Worm (Caenorhabditis elegans) whole organism, L1 larva: ENCODE results near the gene F56H9.2.

Experiments used
- blmp-1 ChIP-seq: fragments of 150-350 bp; optimal IDR thresholded peaks from 2 replicates; lab custom pipeline; 2014; ENCODE audit warnings: missing biosample characterization, missing genetic modification characterization
- ceh-8 ChIP-seq: fragments of 200-800 bp; sonication (Bioruptor generic); optimal IDR thresholded peaks from 2 replicates; lab custom pipeline; 2018; ENCODE audit warnings: mild to moderate bottlenecking, missing genetic modification characterization, moderate library complexity, missing compliant biosample characterization
- dsc-1 ChIP-seq: sonication (generic microtip); optimal IDR thresholded peaks from 2 replicates; lab custom pipeline; 2016; ENCODE audit warnings: mild to moderate bottlenecking, missing genetic modification characterization, missing compliant biosample characterization
- efl-3 ChIP-seq: fragments of 200-800 bp; sonication (Bioruptor generic); optimal IDR thresholded peaks from 2 replicates; lab custom pipeline; 2018; ENCODE audit warnings: mild to moderate bottlenecking, missing genetic modification characterization, missing compliant biosample characterization
- fkh-10 ChIP-seq: sonication (generic microtip); optimal IDR thresholded peaks from 2 replicates; lab custom pipeline; 2017; ENCODE audit warnings: missing biosample characterization, missing genetic modification reagents, missing genetic modification characterization
- fkh-4 ChIP-seq: sonication (generic microtip); optimal IDR thresholded peaks from 2 replicates; lab custom pipeline; 2016; ENCODE audit warnings: missing compliant biosample characterization, missing genetic modification characterization, borderline replicate concordance
- fos-1 ChIP-seq: fragments of 150-350 bp; optimal IDR thresholded peaks from 2 replicates; lab custom pipeline; 2014; ENCODE audit warnings: missing biosample characterization, missing genetic modification characterization
- lin-13 ChIP-seq: fragments of 150-350 bp; optimal IDR thresholded peaks from 2 replicates; lab custom pipeline; 2014; ENCODE audit warnings: missing biosample characterization, missing genetic modification reagents, missing genetic modification characterization
- lin-14 ChIP-seq: fragments of 200-800 bp; sonication (Bioruptor generic); optimal IDR thresholded peaks from 2 replicates; lab custom pipeline; 2018; ENCODE audit warnings: mild to moderate bottlenecking, missing genetic modification characterization, moderate library complexity, missing compliant biosample characterization
- nhr-19 ChIP-seq: fragments of 200-800 bp; sonication (Bioruptor generic); conservative IDR thresholded peaks from 2 replicates; pipeline ENCODE4 v1.3.6; 2022; ENCODE audit warnings: missing genetic modification characterization, missing compliant biosample characterization
- nhr-20 ChIP-seq: sonication (generic microtip); optimal IDR thresholded peaks from 2 replicates; lab custom pipeline; 2016; ENCODE audit warnings: mild to moderate bottlenecking, missing genetic modification characterization, missing compliant biosample characterization
- nhr-237 ChIP-seq: fragments of 150-350 bp; optimal IDR thresholded peaks from 2 replicates; lab custom pipeline; 2014; ENCODE audit warnings: missing biosample characterization, missing genetic modification characterization
- nhr-84 ChIP-seq: sonication (generic microtip); optimal IDR thresholded peaks from 2 replicates; lab custom pipeline; 2017; ENCODE audit warnings: missing biosample characterization, missing genetic modification characterization
- nhr-90 ChIP-seq: sonication (generic microtip); optimal IDR thresholded peaks from 2 replicates; lab custom pipeline; 2016; ENCODE audit warnings: mild to moderate bottlenecking, missing genetic modification characterization, missing compliant biosample characterization; ENCODE audit not compliant: poor library complexity
- pqm-1 ChIP-seq: sonication (generic microtip); optimal IDR thresholded peaks from 3 replicates; lab custom pipeline; 2017; ENCODE audit warnings: missing biosample characterization, missing genetic modification characterization
- sptf-1 ChIP-seq: fragments of 150-350 bp; optimal IDR thresholded peaks from 2 replicates; lab custom pipeline; 2014; ENCODE audit warnings: missing biosample characterization, missing genetic modification characterization
- unc-30 ChIP-seq: sonication (generic microtip); optimal IDR thresholded peaks from 2 replicates; lab custom pipeline; 2017; ENCODE audit warnings: missing biosample characterization, missing genetic modification characterization
- unc-62 ChIP-seq: fragments of 150-350 bp; optimal IDR thresholded peaks from 2 replicates; lab custom pipeline; 2014; ENCODE audit warnings: missing biosample characterization, missing genetic modification reagents, missing genetic modification characterization
- zip-4 ChIP-seq: fragments of 200-800 bp; sonication (Bioruptor generic); optimal IDR thresholded peaks from 2 replicates; lab custom pipeline; 2018; ENCODE audit warnings: mild to moderate bottlenecking, missing genetic modification characterization, moderate library complexity, missing compliant biosample characterization

Gene F56H9.2

DNA sequence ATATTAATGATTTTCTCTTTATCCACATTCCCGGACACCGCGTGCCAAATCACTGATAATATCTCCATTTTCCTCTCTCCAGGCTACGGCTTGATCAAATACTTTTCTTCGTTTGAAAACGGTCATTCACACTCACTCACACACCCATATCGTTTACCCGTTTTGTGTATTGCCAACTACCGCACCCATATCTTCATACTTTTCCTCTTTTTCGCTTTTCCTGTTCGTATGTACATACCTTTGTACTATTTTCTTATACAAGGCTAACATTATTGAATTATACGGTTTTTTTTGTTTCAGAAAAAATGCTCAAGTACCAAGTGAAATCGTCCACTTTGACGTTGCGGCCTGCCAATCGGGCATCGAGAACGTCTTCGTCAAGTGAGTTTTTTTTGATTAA, 30.5 kb downstream of the F56H9.2 start, which contains the start of gene W05B10.4:
TSS of gene W05B10.4 (plus strand) at position 301 of the 400 bp plus-strand sequence.
- TF ChIP-seq fkh-10 (GFP tag; lab: Kevin White, UChicago) (no peak), blmp-1 (peak; percentile 5)

- TF ChIP-seq lin-13 (GFP tag; lab: Kevin White, UChicago): no peak
- TF ChIP-seq zip-4: no peak
- no peak for TF ChIP-seq nhr-237 (tag; lab: Kevin White, UChicago)
- no peak for TF ChIP-seq fkh-10 (GFP tag; lab: Kevin White, UChicago)
- TF ChIP-seq fkh-4 (tag; lab: Kevin White, UChicago): no peak
- no peak for TF ChIP-seq unc-30 (tag; lab: Kevin White, UChicago)
These were observed 33.1 kb downstream of the F56H9.2 start, which contains the start of gene srx-116 for ce11 chrV:12670607-12671006. Gene srx-116, plus strand, starts transcription at chrV:12670907.

DNA sequence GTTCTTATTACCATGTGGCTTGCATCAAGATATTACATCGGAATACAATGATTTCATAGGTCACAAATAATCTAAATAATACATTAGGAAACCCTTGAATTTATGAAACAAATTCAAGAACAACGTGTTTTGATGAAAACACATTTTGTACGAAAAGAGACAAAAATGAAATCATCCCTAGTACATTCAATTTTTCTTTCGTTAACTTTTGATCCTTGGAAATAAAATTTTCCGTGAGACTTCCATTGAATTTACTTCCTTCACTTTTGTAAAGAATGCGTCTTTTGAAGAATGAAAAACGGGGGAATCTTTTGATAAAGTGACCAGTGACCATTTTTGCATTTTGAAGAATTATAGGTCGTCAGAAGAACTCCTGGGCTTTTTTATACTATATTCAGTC, 36.3 kb downstream of the F56H9.2 start:
- TF ChIP-seq lin-14 (GFP tag; lab: Kevin White, UChicago): peak; percentile 2
- TF ChIP-seq fkh-10 (GFP tag; lab: Kevin White, UChicago): peak; percentile 83
- no peak for TF ChIP-seq unc-62
- no peak for TF ChIP-seq unc-30 (tag; lab: Kevin White, UChicago)

DNA sequence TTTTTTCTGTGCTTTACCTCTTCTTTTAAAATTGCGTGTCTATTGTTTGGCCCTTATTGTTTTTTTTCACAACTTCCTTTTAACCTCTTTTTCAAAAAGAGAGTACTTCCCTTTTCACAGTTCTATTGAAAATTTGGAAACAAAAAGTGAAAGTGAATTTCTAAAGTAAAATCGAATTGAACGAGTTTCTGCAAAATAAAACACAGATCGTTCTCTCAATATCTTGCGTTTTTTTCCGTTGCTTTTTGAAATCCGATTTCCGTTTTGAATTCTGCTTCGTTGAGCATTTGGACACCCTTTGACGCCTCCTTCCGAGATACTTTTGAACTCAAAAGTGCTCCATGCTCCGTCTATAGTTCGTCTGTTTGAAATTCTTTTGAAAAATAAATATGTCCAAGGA, 38.8 kb downstream of the F56H9.2 start:
- TF ChIP-seq lin-14 (GFP tag; lab: Kevin White, UChicago) (peak; percentile 26), pqm-1 (tag; lab: Kevin White, UChicago) (no peak), efl-3 (no peak), fkh-10 (GFP tag; lab: Kevin White, UChicago) (peak; percentile 91), fos-1 (tag; lab: Kevin White, UChicago) (no peak)

- TF ChIP-seq sptf-1 (no peak), ceh-8 (GFP tag; lab: Kevin White, UChicago) (peak; percentile 53), dsc-1 (tag; lab: Kevin White, UChicago) (peak; percentile 64)
These were observed 41.8 kb downstream of the F56H9.2 start for ce11 chrV:12679292-12679691.

ce11 chrV:12679807-12680206, 42.3 kb downstream of the F56H9.2 start, which contains the start of gene frpr-15:
Gene frpr-15, plus strand, starts transcription at chrV:12680107.
- no peak for TF ChIP-seq nhr-84 (tag; lab: Kevin White, UChicago)
- peak; percentile 9 for TF ChIP-seq fkh-10 (GFP tag; lab: Kevin White, UChicago)

ce11 chrV:12683205-12683604, 45.7 kb downstream of the F56H9.2 start:
- peak; percentile 7 for TF ChIP-seq nhr-90 (tag; lab: Kevin White, UChicago)
- TF ChIP-seq nhr-20 (tag; lab: Kevin White, UChicago): peak; percentile 15
- no peak for TF ChIP-seq nhr-19
- TF ChIP-seq, all 84 proteins: peak for 2
